Worm (Caenorhabditis elegans) whole organism, midembryonic: Measurements from ENCODE around the gene F57F4.1.

Source experiments
- T22C8.4 ChIP-seq: fragments of 200-800 bp; sonication (Bioruptor generic); IDR thresholded peaks from 2 replicates; pipeline ENCODE4 v1.3.6; 2022; ENCODE audit warnings: missing genetic modification characterization, missing compliant biosample characterization
- cog-1 ChIP-seq: sonication (generic microtip); optimal IDR thresholded peaks from 2 replicates; lab custom pipeline; 2016; ENCODE audit warnings: missing genetic modification characterization, missing compliant biosample characterization
- flt-1 ChIP-seq: fragments of 200-800 bp; sonication (Bioruptor generic); IDR thresholded peaks from 2 replicates; pipeline ENCODE4 v1.3.6; 2022; ENCODE audit warnings: missing genetic modification characterization, missing compliant biosample characterization
- klf-2 ChIP-seq: fragments of 200-800 bp; sonication (Bioruptor generic); conservative IDR thresholded peaks from 2 replicates; pipeline ENCODE4 v1.3.6; 2022; ENCODE audit warnings: missing genetic modification reagents, missing genetic modification characterization, missing compliant biosample characterization
- med-1 ChIP-seq: sonication (generic microtip); optimal IDR thresholded peaks from 2 replicates; lab custom pipeline; 2017; ENCODE audit warnings: missing genetic modification characterization, mild to moderate bottlenecking, missing compliant biosample characterization, antibody characterized with exemption, missing genetic modification reagents; ENCODE audit not compliant: insufficient read depth
- ref-1 ChIP-seq: fragments of 200-800 bp; sonication (Bioruptor generic); conservative IDR thresholded peaks from 2 replicates; pipeline ENCODE4 v1.3.6; 2022; ENCODE audit warnings: missing genetic modification reagents, missing genetic modification characterization, missing compliant biosample characterization
- tab-1 ChIP-seq: fragments of 200-800 bp; sonication (Bioruptor generic); IDR thresholded peaks from 2 replicates; pipeline ENCODE4 v1.3.6; 2022; ENCODE audit warnings: missing genetic modification characterization, missing compliant biosample characterization
- ztf-23 ChIP-seq: fragments of 200-800 bp; sonication (Bioruptor generic); IDR thresholded peaks from 2 replicates; pipeline ENCODE4 v1.3.6; 2022; ENCODE audit warnings: missing genetic modification reagents, missing genetic modification characterization, missing compliant biosample characterization
- ztf-29 ChIP-seq: fragments of 200-800 bp; sonication (Bioruptor generic); IDR thresholded peaks from 2 replicates; pipeline ENCODE4 v1.3.6; 2022; ENCODE audit warnings: missing genetic modification reagents, missing genetic modification characterization, missing compliant biosample characterization

F57F4.1 gene

DNA sequence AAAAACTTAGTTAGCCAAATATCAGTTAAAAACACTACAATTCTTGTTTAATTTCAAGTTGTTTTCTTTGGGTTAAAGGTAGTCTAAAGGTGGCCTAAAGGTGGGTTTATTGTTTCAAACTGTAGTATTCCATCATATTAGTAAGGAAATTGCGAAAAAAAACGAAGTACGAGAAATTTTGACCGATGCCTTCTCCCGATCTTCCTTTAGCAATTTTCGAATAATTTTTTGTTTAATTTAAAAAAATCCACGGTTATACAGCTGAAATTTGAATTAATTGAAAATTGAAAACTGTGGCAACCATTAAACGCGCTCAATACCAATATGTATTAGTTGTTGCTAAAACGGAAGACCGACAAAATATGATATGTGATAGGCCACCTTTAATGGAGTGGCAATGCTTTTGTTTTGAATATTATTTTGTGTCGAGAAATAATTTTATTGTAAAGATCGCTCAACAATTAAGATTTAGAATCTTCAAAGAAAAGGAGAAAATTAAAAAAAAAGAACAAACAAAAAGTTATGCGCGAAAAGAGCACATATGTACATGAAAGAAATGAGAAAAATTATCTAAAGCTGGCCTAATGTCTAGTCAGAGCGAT, 10.8 kb downstream of the F57F4.1 start:
- TF ChIP-seq T22C8.4 (GFP tag; lab: Robert Waterston, UW), result no peak
- no peak for TF ChIP-seq flt-1 (GFP tag; lab: Robert Waterston, UW)
- no peak for TF ChIP-seq cog-1 (tag; lab: Kevin White, UChicago)
- TF ChIP-seq ztf-23 (GFP tag; lab: Robert Waterston, UW), result no peak
- TF ChIP-seq med-1, result no peak
- no peak for TF ChIP-seq tab-1 (GFP tag; lab: Robert Waterston, UW)
- TF ChIP-seq klf-2 (GFP tag; lab: Robert Waterston, UW), result no peak
- TF ChIP-seq ref-1 (GFP tag; lab: Robert Waterston, UW), result no peak
- TF ChIP-seq ztf-29 (GFP tag; lab: Robert Waterston, UW), result no peak

ce11 chrV:6407587-6407986, 17.3 kb downstream of the F57F4.1 start:
- no peak for TF ChIP-seq med-1
- TF ChIP-seq flt-1 (GFP tag; lab: Robert Waterston, UW), result no peak
- TF ChIP-seq ztf-23 (GFP tag; lab: Robert Waterston, UW), result no peak
- no peak for TF ChIP-seq tab-1 (GFP tag; lab: Robert Waterston, UW)
- no peak for TF ChIP-seq T22C8.4 (GFP tag; lab: Robert Waterston, UW)
- no peak for TF ChIP-seq ref-1 (GFP tag; lab: Robert Waterston, UW)
- TF ChIP-seq ztf-29 (GFP tag; lab: Robert Waterston, UW), result no peak
- TF ChIP-seq klf-2 (GFP tag; lab: Robert Waterston, UW), result no peak
- no peak for TF ChIP-seq cog-1 (tag; lab: Kevin White, UChicago)

- TF ChIP-seq cog-1 (tag; lab: Kevin White, UChicago), result no peak
- no peak for TF ChIP-seq ztf-23 (GFP tag; lab: Robert Waterston, UW)
- no peak for TF ChIP-seq ztf-29 (GFP tag; lab: Robert Waterston, UW)
- no peak for TF ChIP-seq tab-1 (GFP tag; lab: Robert Waterston, UW)
- no peak for TF ChIP-seq ref-1 (GFP tag; lab: Robert Waterston, UW)
These were observed 18.5 kb downstream of the F57F4.1 start, which contains the start of gene bcf-1 for ce11 chrV:6408733-6409227. TSS of gene bcf-1 (minus strand) at chrV:6408783.

ce11 chrV:6411161-6411560, 20.9 kb downstream of the F57F4.1 start:
- TF ChIP-seq ref-1 (GFP tag; lab: Robert Waterston, UW) (no peak), cog-1 (tag; lab: Kevin White, UChicago) (no peak), tab-1 (GFP tag; lab: Robert Waterston, UW) (no peak), T22C8.4 (GFP tag; lab: Robert Waterston, UW) (no peak), ztf-23 (GFP tag; lab: Robert Waterston, UW) (no peak), klf-2 (GFP tag; lab: Robert Waterston, UW) (no peak), ztf-29 (GFP tag; lab: Robert Waterston, UW) (no peak), med-1 (no peak), flt-1 (GFP tag; lab: Robert Waterston, UW) (no peak)

DNA sequence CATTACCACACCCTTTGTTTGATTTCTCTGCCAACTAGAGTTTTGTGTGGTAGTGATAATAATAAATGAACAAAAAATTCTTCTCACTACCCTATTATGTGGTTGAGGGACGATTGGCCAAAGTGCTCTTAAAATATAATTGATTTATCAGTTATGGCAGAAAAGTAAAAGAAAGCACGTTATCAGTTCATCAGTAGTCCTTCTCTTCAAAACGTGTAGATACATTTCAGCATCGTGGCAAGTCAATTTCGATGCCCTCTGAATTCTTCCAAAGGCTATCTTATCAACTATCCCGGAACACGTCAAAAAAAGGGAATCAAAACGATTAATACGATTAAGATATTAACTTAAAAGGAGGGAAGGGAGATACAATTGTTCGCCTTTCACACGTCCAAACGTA, 22.8 kb downstream of the F57F4.1 start:
- TF ChIP-seq klf-2 (GFP tag; lab: Robert Waterston, UW) (no peak), flt-1 (GFP tag; lab: Robert Waterston, UW) (no peak), med-1 (no peak), cog-1 (tag; lab: Kevin White, UChicago) (no peak), T22C8.4 (GFP tag; lab: Robert Waterston, UW) (no peak), ztf-29 (GFP tag; lab: Robert Waterston, UW) (no peak)

DNA sequence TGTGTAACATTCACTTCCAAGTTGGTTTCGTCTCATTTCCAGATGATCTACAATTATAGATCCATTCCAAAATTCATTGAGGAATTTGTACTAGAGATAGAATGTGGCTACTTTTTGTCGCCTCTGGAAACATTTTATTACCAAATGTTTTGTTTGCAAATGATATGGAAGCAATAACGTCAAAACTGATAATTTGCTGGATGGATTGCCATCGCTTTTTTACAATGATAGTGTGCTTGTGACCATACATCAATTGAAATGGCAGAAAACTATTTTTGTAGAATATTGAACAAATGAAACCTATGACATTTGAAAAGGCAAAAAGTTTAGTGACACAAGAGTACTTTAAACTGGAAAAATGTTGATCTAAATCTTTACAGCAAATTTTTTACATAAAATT, 24.2 kb downstream of the F57F4.1 start:
- no peak for TF ChIP-seq ref-1 (GFP tag; lab: Robert Waterston, UW)
- no peak for TF ChIP-seq klf-2 (GFP tag; lab: Robert Waterston, UW)
- TF ChIP-seq T22C8.4 (GFP tag; lab: Robert Waterston, UW), result no peak
- no peak for TF ChIP-seq med-1
- no peak for TF ChIP-seq cog-1 (tag; lab: Kevin White, UChicago)
- no peak for TF ChIP-seq ztf-29 (GFP tag; lab: Robert Waterston, UW)
- TF ChIP-seq flt-1 (GFP tag; lab: Robert Waterston, UW), result no peak
- no peak for TF ChIP-seq tab-1 (GFP tag; lab: Robert Waterston, UW)
- no peak for TF ChIP-seq ztf-23 (GFP tag; lab: Robert Waterston, UW)

- TF ChIP-seq ref-1 (GFP tag; lab: Robert Waterston, UW), result no peak
- no peak for TF ChIP-seq flt-1 (GFP tag; lab: Robert Waterston, UW)
- TF ChIP-seq cog-1 (tag; lab: Kevin White, UChicago), result no peak
These were observed 24.7 kb downstream of the F57F4.1 start, which contains the start of gene cht-6 for ce11 chrV:6414985-6415384. TSS of gene cht-6 (plus strand) at chrV:6414993.

DNA sequence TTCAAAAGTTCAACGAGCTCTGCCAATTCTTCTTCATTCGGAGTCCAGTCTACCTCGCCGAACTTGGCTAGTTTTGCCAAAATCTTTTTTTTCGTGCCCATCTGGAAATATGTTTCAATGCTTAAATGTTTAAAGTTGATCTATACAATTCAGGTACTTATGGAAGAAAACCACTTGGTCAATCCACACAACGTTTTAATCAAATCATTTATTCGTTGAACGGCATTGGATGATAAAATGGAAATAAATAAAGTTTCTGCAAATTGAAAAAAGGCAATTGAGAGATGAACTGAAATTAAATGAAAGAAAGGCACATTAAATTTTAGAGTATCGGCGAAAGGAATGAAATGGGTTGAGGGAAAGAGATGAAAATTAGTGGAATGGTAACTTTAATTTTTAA, 33.8 kb downstream of the F57F4.1 start, which contains the start of gene urb-1:
urb-1 (minus strand) TSS at position 101 of the 400 bp plus-strand sequence.
- TF ChIP-seq ref-1 (GFP tag; lab: Robert Waterston, UW) (no peak), T22C8.4 (GFP tag; lab: Robert Waterston, UW) (no peak), tab-1 (GFP tag; lab: Robert Waterston, UW) (no peak), med-1 (no peak), flt-1 (GFP tag; lab: Robert Waterston, UW) (no peak), ztf-23 (GFP tag; lab: Robert Waterston, UW) (no peak)

ce11 chrV:6425927-6426326, 35.7 kb downstream of the F57F4.1 start, which contains the start of gene T05H4.11:
TSS of gene T05H4.11 (minus strand) at chrV:6426261.
- 0 out of 2 replicates have a peak, but pooled peaks have one; percentile 31 for TF ChIP-seq flt-1 (GFP tag; lab: Robert Waterston, UW)
- no peak for TF ChIP-seq ztf-29 (GFP tag; lab: Robert Waterston, UW)
- TF ChIP-seq ref-1 (GFP tag; lab: Robert Waterston, UW), result no peak

ce11 chrV:6426843-6427242, 36.6 kb downstream of the F57F4.1 start, which contains the start of gene atp-4:
TSS of gene atp-4 (minus strand) at chrV:6427112.
- TF ChIP-seq med-1 (no peak), ref-1 (GFP tag; lab: Robert Waterston, UW) (no peak), cog-1 (tag; lab: Kevin White, UChicago) (no peak), T22C8.4 (GFP tag; lab: Robert Waterston, UW) (no peak), flt-1 (GFP tag; lab: Robert Waterston, UW) (no peak), ztf-23 (GFP tag; lab: Robert Waterston, UW) (no peak), ztf-29 (GFP tag; lab: Robert Waterston, UW) (no peak), klf-2 (GFP tag; lab: Robert Waterston, UW) (no peak), tab-1 (GFP tag; lab: Robert Waterston, UW) (no peak)
